Fruit fly (Drosophila melanogaster) whole organism, prepupa: ENCODE measurements around the gene Rlb1.

Experiments
- Blimp-1 ChIP-seq: fragments of 200-800 bp; sonication (Bioruptor generic); optimal IDR thresholded peaks from 3 replicates; lab custom pipeline; 2017; ENCODE audit warnings: missing biosample characterization, missing genetic modification characterization, mild to moderate bottlenecking, moderate library complexity, missing genetic modification reagents
- CG10631 ChIP-seq: fragments of 200-800 bp; sonication (Bioruptor generic); optimal IDR thresholded peaks from 2 replicates; lab custom pipeline; 2016; ENCODE audit warnings: missing biosample characterization, missing genetic modification characterization
- CG10669 ChIP-seq: fragments of 200-800 bp; sonication (Bioruptor generic); optimal IDR thresholded peaks from 3 replicates; lab custom pipeline; 2018; ENCODE audit warnings: missing biosample characterization, mild to moderate bottlenecking, missing genetic modification characterization, moderate library complexity
- CG11294 ChIP-seq: fragments of 200-800 bp; sonication (Bioruptor generic); IDR thresholded peaks from 2 replicates; pipeline ENCODE4 v1.3.6; 2022; ENCODE audit warnings: missing biosample characterization, missing genetic modification characterization
- CG11762 ChIP-seq: fragments of 200-800 bp; sonication (Bioruptor generic); optimal IDR thresholded peaks from 3 replicates; lab custom pipeline; 2016; ENCODE audit warnings: missing biosample characterization, missing genetic modification characterization; ENCODE audit not compliant: insufficient read depth
- CG11902 ChIP-seq: fragments of 200-800 bp; sonication (Bioruptor generic); optimal IDR thresholded peaks from 3 replicates; lab custom pipeline; 2016; ENCODE audit warnings: missing biosample characterization, missing genetic modification characterization
- CG15336 ChIP-seq: fragments of 200-800 bp; sonication (Bioruptor generic); IDR thresholded peaks from 2 replicates; pipeline ENCODE4 v1.3.6; 2022; ENCODE audit warnings: missing biosample characterization, missing genetic modification characterization
- CG1621 ChIP-seq: fragments of 200-800 bp; sonication (Bioruptor generic); optimal IDR thresholded peaks from 3 replicates; lab custom pipeline; 2018; ENCODE audit warnings: missing biosample characterization, mild to moderate bottlenecking, missing genetic modification characterization
- CG16779 ChIP-seq: fragments of 200-800 bp; sonication (Bioruptor generic); optimal IDR thresholded peaks from 3 replicates; lab custom pipeline; 2017; ENCODE audit warnings: missing biosample characterization, mild to moderate bottlenecking, missing genetic modification characterization
- CG3032 ChIP-seq: fragments of 200-800 bp; optimal IDR thresholded peaks from 2 replicates; lab custom pipeline; 2019; ENCODE audit warnings: missing biosample characterization, mild to moderate bottlenecking, missing genetic modification characterization, moderate library complexity
- CG31627 ChIP-seq: fragments of 200-800 bp; sonication (Bioruptor generic); optimal IDR thresholded peaks from 3 replicates; lab custom pipeline; 2016; ENCODE audit warnings: missing biosample characterization, missing genetic modification characterization
- CG32006 ChIP-seq: fragments of 200-800 bp; sonication (Bioruptor generic); optimal IDR thresholded peaks from 3 replicates; lab custom pipeline; 2017; ENCODE audit warnings: missing biosample characterization, mild to moderate bottlenecking, missing genetic modification characterization
- CG34406 ChIP-seq: fragments of 200-800 bp; sonication (Bioruptor generic); optimal IDR thresholded peaks from 3 replicates; lab custom pipeline; 2016; ENCODE audit warnings: missing biosample characterization, missing genetic modification characterization
- CG6163 ChIP-seq: fragments of 200-800 bp; sonication (Bioruptor generic); IDR thresholded peaks from 3 replicates; pipeline ENCODE4 v1.3.6; 2022; ENCODE audit warnings: missing biosample characterization, missing genetic modification characterization
- CG6276 ChIP-seq: fragments of 200-800 bp; sonication (Bioruptor generic); optimal IDR thresholded peaks from 2 replicates; lab custom pipeline; 2017; ENCODE audit warnings: missing biosample characterization, mild to moderate bottlenecking, missing genetic modification characterization
- CG6792 ChIP-seq: fragments of 200-800 bp; sonication (Bioruptor generic); optimal IDR thresholded peaks from 3 replicates; lab custom pipeline; 2016; ENCODE audit warnings: missing biosample characterization, missing genetic modification characterization
- CG6808 ChIP-seq: fragments of 200-800 bp; sonication (Bioruptor generic); optimal IDR thresholded peaks from 3 replicates; lab custom pipeline; 2017; ENCODE audit warnings: missing biosample characterization, missing genetic modification characterization, mild to moderate bottlenecking, moderate library complexity, missing genetic modification reagents
- CG6854 ChIP-seq: fragments of 200-800 bp; sonication (Bioruptor generic); optimal IDR thresholded peaks from 2 replicates; lab custom pipeline; 2017; ENCODE audit warnings: missing biosample characterization, mild to moderate bottlenecking, missing genetic modification characterization
- CG7368 ChIP-seq: fragments of 200-800 bp; sonication (Bioruptor generic); optimal IDR thresholded peaks from 3 replicates; lab custom pipeline; 2016; ENCODE audit warnings: missing biosample characterization, missing genetic modification characterization
- CG8119 ChIP-seq: fragments of 200-800 bp; sonication (Bioruptor generic); IDR thresholded peaks from 3 replicates; pipeline ENCODE4 v1.3.6; 2022; ENCODE audit warnings: missing biosample characterization, missing genetic modification characterization
- CG8319 ChIP-seq: fragments of 200-800 bp; sonication (Bioruptor generic); optimal IDR thresholded peaks from 3 replicates; lab custom pipeline; 2016; ENCODE audit warnings: missing biosample characterization, missing genetic modification characterization
- CG8632 ChIP-seq: fragments of 200-800 bp; sonication (Bioruptor generic); optimal IDR thresholded peaks from 3 replicates; lab custom pipeline; 2016; ENCODE audit warnings: missing biosample characterization, missing genetic modification characterization
- CG9139 ChIP-seq: fragments of 200-800 bp; sonication (Bioruptor generic); optimal IDR thresholded peaks from 3 replicates; lab custom pipeline; 2017; ENCODE audit warnings: missing biosample characterization, mild to moderate bottlenecking, missing genetic modification characterization
- Eip75B ChIP-seq: fragments of 200-800 bp; sonication (Bioruptor generic); optimal IDR thresholded peaks from 3 replicates; lab custom pipeline; 2016; ENCODE audit warnings: missing biosample characterization, missing genetic modification characterization
- Eip93F ChIP-seq: fragments of 200-800 bp; sonication (Bioruptor generic); optimal IDR thresholded peaks from 2 replicates; lab custom pipeline; 2016; ENCODE audit warnings: missing biosample characterization, mild to moderate bottlenecking, missing genetic modification characterization
- Ets21C ChIP-seq: fragments of 200-800 bp; sonication (Bioruptor generic); optimal IDR thresholded peaks from 3 replicates; lab custom pipeline; 2016; ENCODE audit warnings: missing biosample characterization, missing genetic modification characterization
- Ets96B ChIP-seq: fragments of 200-800 bp; optimal IDR thresholded peaks from 2 replicates; lab custom pipeline; 2019; ENCODE audit warnings: missing biosample characterization, mild to moderate bottlenecking, missing genetic modification characterization, moderate library complexity
- Gug ChIP-seq: fragments of 200-800 bp; sonication (Bioruptor generic); IDR thresholded peaks from 2 replicates; pipeline ENCODE4 v1.3.6; 2022; ENCODE audit warnings: missing biosample characterization, missing genetic modification characterization
- Hr38 ChIP-seq: sonication (Bioruptor generic); optimal IDR thresholded peaks from 2 replicates; lab custom pipeline; 2016; ENCODE audit warnings: missing biosample characterization, missing genetic modification characterization
- Lpt ChIP-seq: fragments of 200-800 bp; sonication (Bioruptor generic); optimal IDR thresholded peaks from 3 replicates; lab custom pipeline; 2016; ENCODE audit warnings: missing biosample characterization, missing genetic modification characterization
- Met ChIP-seq: fragments of 200-800 bp; sonication (Bioruptor generic); optimal IDR thresholded peaks from 3 replicates; lab custom pipeline; 2016; ENCODE audit warnings: missing biosample characterization, missing genetic modification characterization
- OdsH ChIP-seq: fragments of 200-800 bp; sonication (Bioruptor generic); optimal IDR thresholded peaks from 3 replicates; lab custom pipeline; 2016; ENCODE audit warnings: missing biosample characterization, missing genetic modification characterization
- Sox14 ChIP-seq: fragments of 200-800 bp; sonication (Bioruptor generic); optimal IDR thresholded peaks from 3 replicates; lab custom pipeline; 2016; ENCODE audit warnings: missing biosample characterization, missing genetic modification characterization
- Sox15 ChIP-seq: fragments of 200-800 bp; sonication (Bioruptor generic); optimal IDR thresholded peaks from 3 replicates; lab custom pipeline; 2016; ENCODE audit warnings: missing biosample characterization, missing genetic modification characterization
- achi ChIP-seq: fragments of 200-800 bp; sonication (Bioruptor generic); optimal IDR thresholded peaks from 3 replicates; lab custom pipeline; 2016; ENCODE audit warnings: missing biosample characterization, missing genetic modification characterization
- acj6 ChIP-seq: fragments of 200-800 bp; sonication (Bioruptor generic); optimal IDR thresholded peaks from 3 replicates; lab custom pipeline; 2016; ENCODE audit warnings: missing biosample characterization, missing genetic modification characterization
- dac ChIP-seq: fragments of 200-800 bp; sonication (Bioruptor generic); optimal IDR thresholded peaks from 2 replicates; lab custom pipeline; 2017; ENCODE audit warnings: missing biosample characterization, mild to moderate bottlenecking, missing genetic modification characterization
- dsx ChIP-seq: fragments of 200-800 bp; optimal IDR thresholded peaks from 3 replicates; lab custom pipeline; 2019; ENCODE audit warnings: missing biosample characterization, mild to moderate bottlenecking, missing genetic modification characterization, moderate library complexity; ENCODE audit not compliant: poor library complexity, severe bottlenecking
- eg ChIP-seq: fragments of 200-800 bp; sonication (Bioruptor generic); IDR thresholded peaks from 3 replicates; pipeline ENCODE4 v1.3.6; 2022; ENCODE audit warnings: missing biosample characterization, missing genetic modification characterization
- esn ChIP-seq: fragments of 200-800 bp; sonication (Bioruptor generic); optimal IDR thresholded peaks from 2 replicates; lab custom pipeline; 2016; ENCODE audit warnings: missing biosample characterization, mild to moderate bottlenecking, missing genetic modification characterization, moderate library complexity
- fd59A ChIP-seq: fragments of 200-800 bp; sonication (Bioruptor generic); optimal IDR thresholded peaks from 2 replicates; lab custom pipeline; 2017; ENCODE audit warnings: missing biosample characterization, mild to moderate bottlenecking, missing genetic modification characterization, missing genetic modification reagents
- fkh ChIP-seq: fragments of 200-800 bp; sonication (Bioruptor generic); optimal IDR thresholded peaks from 3 replicates; lab custom pipeline; 2017; ENCODE audit warnings: missing biosample characterization, mild to moderate bottlenecking, missing genetic modification characterization, moderate library complexity
- net ChIP-seq: fragments of 200-800 bp; sonication (Bioruptor generic); optimal IDR thresholded peaks from 3 replicates; lab custom pipeline; 2016; ENCODE audit warnings: missing biosample characterization, missing genetic modification characterization
- salr ChIP-seq, 2 experiments: fragments of 200-800 bp; sonication (Bioruptor generic); optimal IDR thresholded peaks; 3 replicates each; lab custom pipeline; 2016 to 2018; ENCODE audit warnings: missing biosample characterization in 2 of 2, missing genetic modification characterization in 2 of 2, mild to moderate bottlenecking in 1 of 2
- spab ChIP-seq: fragments of 200-800 bp; sonication (Bioruptor generic); optimal IDR thresholded peaks from 2 replicates; lab custom pipeline; 2017; ENCODE audit warnings: missing biosample characterization, mild to moderate bottlenecking, missing genetic modification characterization, missing genetic modification reagents
- ss ChIP-seq, 2 experiments: fragments of 200-800 bp; sonication (Bioruptor generic); optimal IDR thresholded peaks; 2 replicates in 1 of 2; 3 replicates in 1 of 2; lab custom pipeline; 2017 to 2018; ENCODE audit warnings: mild to moderate bottlenecking in 2 of 2, missing biosample characterization in 2 of 2, missing genetic modification characterization in 2 of 2, moderate library complexity in 1 of 2
- svp ChIP-seq: fragments of 200-800 bp; sonication (Bioruptor generic); peaks from one replicate; lab custom pipeline; 2016; ENCODE audit warnings: missing biosample characterization, missing genetic modification characterization
- topi ChIP-seq: fragments of 200-800 bp; sonication (Bioruptor generic); optimal IDR thresholded peaks from 3 replicates; lab custom pipeline; 2016; ENCODE audit warnings: missing biosample characterization, missing genetic modification characterization
- vri ChIP-seq: fragments of 200-800 bp; sonication (Bioruptor generic); optimal IDR thresholded peaks from 3 replicates; lab custom pipeline; 2016; ENCODE audit warnings: missing biosample characterization, mild to moderate bottlenecking, missing genetic modification characterization

The Rlb1 gene

DNA sequence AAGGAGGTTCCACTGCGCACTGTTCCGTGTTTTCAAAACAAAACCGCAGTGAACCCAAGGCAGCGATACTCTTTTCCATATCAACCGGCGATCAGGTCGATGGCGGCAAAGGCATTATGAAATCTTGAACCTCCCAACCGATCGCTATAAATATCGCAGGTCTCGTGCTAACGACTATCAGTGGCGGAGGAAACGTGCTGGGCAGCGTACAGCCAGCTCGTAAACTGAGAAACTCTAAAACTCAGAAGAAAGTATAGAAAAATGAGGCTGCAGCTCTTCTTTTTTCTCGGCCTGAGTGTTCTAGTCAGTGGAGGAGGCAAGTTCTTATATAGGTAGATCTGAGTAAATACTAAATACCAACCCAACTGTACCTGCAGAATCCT is 18.5 kb upstream of the Rlb1 start, which contains the start of gene phu:
Gene phu, plus strand, starts transcription at position 175 of the 383 bp plus-strand sequence.
- TF ChIP-seq vri (GFP tag; lab: Kevin White, UChicago) (peak; percentile 8), spab (no peak), svp (GFP tag; lab: Kevin White, UChicago) (peak; percentile 70), CG11762 (GFP tag; lab: Kevin White, UChicago) (no peak)

DNA sequence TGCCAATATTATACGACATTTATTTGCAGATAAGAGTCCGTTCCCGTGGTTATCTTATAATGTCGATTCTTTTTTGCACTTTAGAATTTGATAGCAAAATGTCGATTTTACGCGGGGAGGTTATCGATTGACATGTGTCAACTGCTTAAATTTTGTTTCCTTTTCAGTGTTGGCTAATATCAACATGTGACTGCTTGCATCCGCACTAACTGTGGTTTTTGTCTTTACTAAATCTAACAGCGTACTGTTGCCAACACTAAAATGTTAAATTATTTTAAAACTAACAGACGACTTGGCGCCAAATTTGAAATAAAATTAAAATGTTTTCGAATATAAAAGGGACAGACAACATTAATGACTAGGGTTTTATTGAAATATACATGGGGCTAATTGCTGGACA is 16.4 kb upstream of the Rlb1 start:
- TF ChIP-seq CG6276 (GFP tag; lab: Kevin White, UChicago) (no peak), CG16779 (tag; lab: Kevin White, UChicago) (no peak), CG3032 (tag; lab: Kevin White, UChicago) (peak; percentile 61), Ets21C (peak; percentile 31), Met (GFP tag; lab: Kevin White, UChicago) (peak; percentile 47), net (no peak), CG11294 (GFP tag; lab: Robert Waterston, UW) (0 out of 2 replicates have a peak, but pooled peaks have one; percentile 9), fd59A (GFP tag; lab: Kevin White, UChicago) (no peak), Eip75B (GFP tag; lab: Kevin White, UChicago) (peak; percentile 8), CG6854 (GFP tag; lab: Kevin White, UChicago) (no peak), ss (GFP tag; optimal IDR thresholded peaks at IDR 0.05; lab: Kevin White, UChicago) (peak in 1 of 2 experiments; percentile 16), CG6163 (no peak), CG9139 (GFP tag; lab: Kevin White, UChicago) (no peak), topi (GFP tag; lab: Kevin White, UChicago) (peak; percentile 53), Ets96B (tag; lab: Kevin White, UChicago) (no peak), CG8319 (GFP tag; lab: Kevin White, UChicago) (no peak), Lpt (no peak), dsx (no peak), CG7368 (GFP tag; lab: Kevin White, UChicago) (no peak), CG31627 (GFP tag; lab: Kevin White, UChicago) (peak; percentile 73), CG8632 (GFP tag; lab: Kevin White, UChicago) (no peak), acj6 (GFP tag; lab: Kevin White, UChicago) (peak; percentile 3), CG34406 (no peak), CG6808 (GFP tag; lab: Kevin White, UChicago) (no peak), CG10631 (GFP tag; lab: Kevin White, UChicago) (peak; percentile 19), CG11902 (GFP tag; lab: Kevin White, UChicago) (no peak), vri (GFP tag; lab: Kevin White, UChicago) (peak; percentile 34), Blimp-1 (GFP tag; lab: Kevin White, UChicago) (no peak), Hr38 (GFP tag; lab: Kevin White, UChicago) (no peak), dac (GFP tag; lab: Kevin White, UChicago) (no peak), eg (GFP tag; lab: Robert Waterston, UW) (no peak), esn (peak; percentile 70), achi (GFP tag; lab: Kevin White, UChicago) (no peak), salr (GFP tag; optimal IDR thresholded peaks at IDR 0.05; lab: Kevin White, UChicago) (no peak), CG1621 (no peak), CG32006 (GFP tag; lab: Kevin White, UChicago) (no peak), Sox15 (GFP tag; lab: Kevin White, UChicago) (peak; percentile 33), Sox14 (GFP tag; lab: Kevin White, UChicago) (peak; percentile 52), CG11762 (GFP tag; lab: Kevin White, UChicago) (no peak), Gug (GFP tag; lab: Robert Waterston, UW) (no peak), CG10669 (GFP tag; lab: Kevin White, UChicago) (no peak), Eip93F (GFP tag; lab: Kevin White, UChicago) (peak; percentile 8), CG6792 (GFP tag; lab: Kevin White, UChicago) (peak; percentile 15), spab (no peak), svp (GFP tag; lab: Kevin White, UChicago) (peak; percentile 71), OdsH (peak; percentile 18), fkh (GFP tag; lab: Kevin White, UChicago) (no peak), CG15336 (no peak), CG8119 (GFP tag; lab: Robert Waterston, UW) (no peak)
